Worm (Caenorhabditis elegans) whole organism, L1 larva: Measurements from ENCODE around the gene tlp-1.
A peak's percentile ranks its signal among the peaks of the same experiment; 100 is the strongest.

Source experiments
- C04F5.9 ChIP-seq: sonication (generic microtip); optimal IDR thresholded peaks from 2 replicates; lab custom pipeline; 2016; ENCODE audit warnings: missing genetic modification characterization, missing compliant biosample characterization
- C16A3.4 ChIP-seq: fragments of 150-350 bp; optimal IDR thresholded peaks from 2 replicates; lab custom pipeline; 2014; ENCODE audit warnings: missing biosample characterization, missing genetic modification characterization
- C34B4.2 ChIP-seq: sonication (generic microtip); optimal IDR thresholded peaks from 2 replicates; lab custom pipeline; 2017; ENCODE audit warnings: mild to moderate bottlenecking, missing genetic modification characterization, missing compliant biosample characterization
- Y116A8C.19 ChIP-seq: sonication (generic microtip); optimal IDR thresholded peaks from 2 replicates; lab custom pipeline; 2016; ENCODE audit warnings: missing compliant biosample characterization, missing genetic modification characterization, borderline replicate concordance
- aly-2 ChIP-seq: fragments of 150-350 bp; optimal IDR thresholded peaks from 2 replicates; lab custom pipeline; 2014; ENCODE audit warnings: missing biosample characterization, missing genetic modification characterization
- blmp-1 ChIP-seq: fragments of 150-350 bp; optimal IDR thresholded peaks from 2 replicates; lab custom pipeline; 2014; ENCODE audit warnings: missing biosample characterization, missing genetic modification characterization
- ceh-90 ChIP-seq: sonication (generic microtip); optimal IDR thresholded peaks from 2 replicates; lab custom pipeline; 2016; ENCODE audit warnings: missing genetic modification characterization, missing compliant biosample characterization
- dsc-1 ChIP-seq: sonication (generic microtip); optimal IDR thresholded peaks from 2 replicates; lab custom pipeline; 2016; ENCODE audit warnings: mild to moderate bottlenecking, missing genetic modification characterization, missing compliant biosample characterization
- efl-3 ChIP-seq: fragments of 200-800 bp; sonication (Bioruptor generic); optimal IDR thresholded peaks from 2 replicates; lab custom pipeline; 2018; ENCODE audit warnings: mild to moderate bottlenecking, missing genetic modification characterization, missing compliant biosample characterization
- egl-27 ChIP-seq, 2 experiments: fragments of 150-350 bp in 1 of 2; sonication (generic microtip); optimal IDR thresholded peaks; 3 replicates each; lab custom pipeline; 2017 to 2018; ENCODE audit warnings: missing biosample characterization in 2 of 2, missing genetic modification characterization in 2 of 2, missing genetic modification reagents in 2 of 2
- elt-2 ChIP-seq: sonication (generic microtip); optimal IDR thresholded peaks from 2 replicates; lab custom pipeline; 2016; ENCODE audit warnings: missing genetic modification characterization, mild to moderate bottlenecking, inconsistent platforms, missing compliant biosample characterization, missing genetic modification reagents
- elt-3 ChIP-seq, 6 experiments: fragments of 150-350 bp in 1 of 6; sonication (generic microtip); optimal IDR thresholded peaks; 2 replicates each; lab custom pipeline; 2017 to 2018; ENCODE audit warnings: missing biosample characterization in 6 of 6, missing genetic modification characterization in 6 of 6, inconsistent platforms in 1 of 6
- ets-5 ChIP-seq: fragments of 200-800 bp; sonication (Bioruptor generic); IDR thresholded peaks from 2 replicates; pipeline ENCODE4 v1.3.6; 2022; ENCODE audit warnings: missing genetic modification characterization, missing compliant biosample characterization
- fkh-10 ChIP-seq: sonication (generic microtip); optimal IDR thresholded peaks from 2 replicates; lab custom pipeline; 2017; ENCODE audit warnings: missing biosample characterization, missing genetic modification reagents, missing genetic modification characterization
- fkh-4 ChIP-seq: sonication (generic microtip); optimal IDR thresholded peaks from 2 replicates; lab custom pipeline; 2016; ENCODE audit warnings: missing compliant biosample characterization, missing genetic modification characterization, borderline replicate concordance
- grh-1 ChIP-seq: fragments of 200-800 bp; sonication (Bioruptor generic); IDR thresholded peaks from 2 replicates; pipeline ENCODE4 v1.3.6; 2022; ENCODE audit warnings: missing genetic modification reagents, missing genetic modification characterization, missing compliant biosample characterization
- irx-1 ChIP-seq: sonication (generic microtip); optimal IDR thresholded peaks from 2 replicates; lab custom pipeline; 2016; ENCODE audit warnings: missing genetic modification characterization, missing compliant biosample characterization
- isw-1 ChIP-seq: fragments of 200-800 bp; sonication (Bioruptor generic); IDR thresholded peaks from 2 replicates; pipeline ENCODE4 v1.3.6; 2022; ENCODE audit warnings: missing genetic modification characterization, missing compliant biosample characterization
- jun-1 ChIP-seq: fragments of 150-350 bp; optimal IDR thresholded peaks from 2 replicates; lab custom pipeline; 2014; ENCODE audit warnings: missing biosample characterization, missing genetic modification reagents, missing genetic modification characterization
- lin-13 ChIP-seq: fragments of 150-350 bp; optimal IDR thresholded peaks from 2 replicates; lab custom pipeline; 2014; ENCODE audit warnings: missing biosample characterization, missing genetic modification reagents, missing genetic modification characterization
- lin-14 ChIP-seq: fragments of 200-800 bp; sonication (Bioruptor generic); optimal IDR thresholded peaks from 2 replicates; lab custom pipeline; 2018; ENCODE audit warnings: mild to moderate bottlenecking, missing genetic modification characterization, moderate library complexity, missing compliant biosample characterization
- lin-35 ChIP-seq, 2 experiments: fragments of 150-350 bp; optimal IDR thresholded peaks; 2 replicates each; lab custom pipeline; 2014; ENCODE audit warnings: missing biosample characterization in 2 of 2, missing genetic modification characterization in 2 of 2, missing genetic modification reagents in 2 of 2
- lin-39 ChIP-seq: fragments of 150-350 bp; optimal IDR thresholded peaks from 2 replicates; lab custom pipeline; 2014; ENCODE audit warnings: missing biosample characterization, missing genetic modification reagents, missing genetic modification characterization
- lsy-2 ChIP-seq, 2 experiments: fragments of 150-350 bp; optimal IDR thresholded peaks; 2 replicates each; lab custom pipeline; 2014; ENCODE audit warnings: missing biosample characterization in 2 of 2, missing genetic modification characterization in 2 of 2
- mdl-1 ChIP-seq, 2 experiments: fragments of 150-350 bp; optimal IDR thresholded peaks; 2 replicates each; lab custom pipeline; 2014 to 2017; ENCODE audit warnings: missing biosample characterization in 2 of 2, missing genetic modification characterization in 2 of 2, inconsistent platforms in 1 of 2
- mep-1 ChIP-seq: fragments of 150-350 bp; optimal IDR thresholded peaks from 2 replicates; lab custom pipeline; 2014; ENCODE audit warnings: missing biosample characterization, missing genetic modification characterization
- nhr-28 ChIP-seq: fragments of 150-350 bp; optimal IDR thresholded peaks from 2 replicates; lab custom pipeline; 2014; ENCODE audit warnings: missing biosample characterization, missing genetic modification characterization
- nhr-47 ChIP-seq: sonication (generic microtip); optimal IDR thresholded peaks from 2 replicates; lab custom pipeline; 2016; ENCODE audit warnings: mild to moderate bottlenecking, missing genetic modification characterization, moderate library complexity, missing compliant biosample characterization
- nhr-76 ChIP-seq: sonication (generic microtip); optimal IDR thresholded peaks from 2 replicates; lab custom pipeline; 2017; ENCODE audit warnings: missing biosample characterization, missing genetic modification characterization
- nhr-85 ChIP-seq: sonication (generic microtip); peaks from one replicate; lab custom pipeline; 2016; ENCODE audit warnings: missing genetic modification characterization, inconsistent platforms, missing compliant biosample characterization
- nhr-90 ChIP-seq: sonication (generic microtip); optimal IDR thresholded peaks from 2 replicates; lab custom pipeline; 2016; ENCODE audit warnings: mild to moderate bottlenecking, missing genetic modification characterization, missing compliant biosample characterization; ENCODE audit not compliant: poor library complexity
- pax-3 ChIP-seq: fragments of 200-800 bp; sonication (Bioruptor generic); optimal IDR thresholded peaks from 2 replicates; lab custom pipeline; 2018; ENCODE audit warnings: mild to moderate bottlenecking, missing genetic modification characterization, moderate library complexity, missing compliant biosample characterization
- rnt-1 ChIP-seq: sonication (generic microtip); optimal IDR thresholded peaks from 2 replicates; lab custom pipeline; 2016; ENCODE audit warnings: mild to moderate bottlenecking, missing genetic modification characterization, moderate library complexity, missing compliant biosample characterization
- skn-1 ChIP-seq: fragments of 150-350 bp; optimal IDR thresholded peaks from 2 replicates; lab custom pipeline; 2014; ENCODE audit warnings: missing biosample characterization, missing genetic modification characterization
- snu-23 ChIP-seq: sonication (generic microtip); optimal IDR thresholded peaks from 2 replicates; lab custom pipeline; 2016; ENCODE audit warnings: missing genetic modification characterization, missing compliant biosample characterization
- swsn-7 ChIP-seq: sonication (generic microtip); optimal IDR thresholded peaks from 2 replicates; lab custom pipeline; 2016; ENCODE audit warnings: missing genetic modification characterization, missing compliant biosample characterization
- tlp-1 ChIP-seq: fragments of 150-350 bp; optimal IDR thresholded peaks from 2 replicates; lab custom pipeline; 2014; ENCODE audit warnings: missing biosample characterization, missing genetic modification characterization
- unc-30 ChIP-seq: sonication (generic microtip); optimal IDR thresholded peaks from 2 replicates; lab custom pipeline; 2017; ENCODE audit warnings: missing biosample characterization, missing genetic modification characterization
- unc-98 ChIP-seq: fragments of 200-800 bp; sonication (Bioruptor generic); IDR thresholded peaks from 2 replicates; pipeline ENCODE4 v1.3.6; 2022; ENCODE audit warnings: missing genetic modification characterization, missing compliant biosample characterization
- xbp-1 ChIP-seq: sonication (generic microtip); optimal IDR thresholded peaks from 2 replicates; lab custom pipeline; 2016; ENCODE audit warnings: missing genetic modification characterization, missing compliant biosample characterization
- zip-4 ChIP-seq: fragments of 200-800 bp; sonication (Bioruptor generic); optimal IDR thresholded peaks from 2 replicates; lab custom pipeline; 2018; ENCODE audit warnings: mild to moderate bottlenecking, missing genetic modification characterization, moderate library complexity, missing compliant biosample characterization
- ztf-4 ChIP-seq: fragments of 150-350 bp; optimal IDR thresholded peaks from 2 replicates; lab custom pipeline; 2014; ENCODE audit warnings: missing biosample characterization, missing genetic modification characterization

The tlp-1 gene

ce11 chrIV:13718918-13719317 is 15.0 kb upstream of the tlp-1 start:
- TF ChIP-seq nhr-76: no peak
- TF ChIP-seq fkh-4 (tag; lab: Kevin White, UChicago): no peak
- no peak for TF ChIP-seq unc-98 (GFP tag; lab: Robert Waterston, UW)
- TF ChIP-seq lin-13: no peak
- TF ChIP-seq aly-2 (tag; lab: Kevin White, UChicago): no peak
- TF ChIP-seq snu-23 (GFP tag; lab: Kevin White, UChicago): peak; percentile 26
- TF ChIP-seq unc-30 (tag; lab: Kevin White, UChicago): no peak
- TF ChIP-seq fkh-10: no peak
- no peak for TF ChIP-seq C34B4.2
- no peak for TF ChIP-seq swsn-7 (tag; lab: Kevin White, UChicago)
- peak; percentile 74 for TF ChIP-seq lin-14 (GFP tag; lab: Kevin White, UChicago)
- no peak for TF ChIP-seq pax-3
- peak; percentile 84 for TF ChIP-seq nhr-85 (tag; lab: Kevin White, UChicago)
- peak; percentile 38 for TF ChIP-seq mep-1 (tag; lab: Kevin White, UChicago)
- TF ChIP-seq blmp-1 (tag; lab: Kevin White, UChicago): peak; percentile 69
- no peak for TF ChIP-seq ceh-90
- TF ChIP-seq nhr-90 (tag; lab: Kevin White, UChicago): peak; percentile 19
- no peak for TF ChIP-seq nhr-47 (tag; lab: Kevin White, UChicago)
- TF ChIP-seq mdl-1 (tag; optimal IDR thresholded peaks at IDR 0.05; lab: Kevin White, UChicago): no peak
- no peak for TF ChIP-seq efl-3 (GFP tag; lab: Kevin White, UChicago)
- no peak for TF ChIP-seq zip-4 (GFP tag; lab: Kevin White, UChicago)
- no peak for TF ChIP-seq isw-1 (GFP tag; lab: Robert Waterston, UW)
- TF ChIP-seq Y116A8C.19: no peak
- peak; percentile 22 for TF ChIP-seq C16A3.4 (tag; lab: Kevin White, UChicago)
- TF ChIP-seq jun-1 (tag; lab: Kevin White, UChicago): no peak
- TF ChIP-seq elt-2 (tag; lab: Kevin White, UChicago): no peak
- TF ChIP-seq C04F5.9 (tag; lab: Kevin White, UChicago): no peak
- no peak for TF ChIP-seq tlp-1 (tag; lab: Kevin White, UChicago)
- no peak for TF ChIP-seq dsc-1 (tag; lab: Kevin White, UChicago)
- TF ChIP-seq irx-1: peak; percentile 47
- TF ChIP-seq grh-1 (GFP tag; lab: Robert Waterston, UW): no peak
- peak in 1 of 6 experiments; percentile 35 for TF ChIP-seq elt-3 (tag; optimal IDR thresholded peaks at IDR 0.05; lab: Kevin White, UChicago)
- TF ChIP-seq egl-27 (tag; optimal IDR thresholded peaks at IDR 0.05; lab: Kevin White, UChicago): no peak
- TF ChIP-seq lsy-2 (tag; optimal IDR thresholded peaks at IDR 0.05; lab: Kevin White, UChicago): no peak
- no peak for TF ChIP-seq lin-39
- TF ChIP-seq lin-35 (GFP tag; optimal IDR thresholded peaks at IDR 0.05; lab: Kevin White, UChicago): peak in 1 of 2 experiments; percentile 11
- TF ChIP-seq rnt-1 (tag; lab: Kevin White, UChicago): no peak
- no peak for TF ChIP-seq skn-1 (tag; lab: Kevin White, UChicago)
- no peak for TF ChIP-seq ets-5 (GFP tag; lab: Robert Waterston, UW)
- no peak for TF ChIP-seq ztf-4
- no peak for TF ChIP-seq nhr-28 (tag; lab: Kevin White, UChicago)
- TF ChIP-seq xbp-1 (tag; lab: Kevin White, UChicago): no peak
- TF ChIP-seq, all 84 proteins: peak for 10

- TF ChIP-seq lin-13 (no peak), blmp-1 (tag; lab: Kevin White, UChicago) (peak; percentile 8)
These were observed 12.9 kb upstream of the tlp-1 start for ce11 chrIV:13716735-13717134.
